Worm (Caenorhabditis elegans) whole organism, L4 larva: ENCODE data around the gene srh-92.

Experiments
- D1046.2 ChIP-seq: fragments of 200-800 bp; sonication (Bioruptor generic); IDR thresholded peaks from 2 replicates; pipeline ENCODE4 v1.3.6; 2022; ENCODE audit warnings: missing genetic modification characterization, missing compliant biosample characterization
- F37D6.2 ChIP-seq: sonication (generic microtip); optimal IDR thresholded peaks from 2 replicates; lab custom pipeline; 2016; ENCODE audit warnings: mild to moderate bottlenecking, missing genetic modification characterization, missing compliant biosample characterization
- R02D3.7 ChIP-seq: fragments of 150-350 bp; sonication (generic microtip); optimal IDR thresholded peaks from 3 replicates; lab custom pipeline; 2014; ENCODE audit warnings: missing biosample characterization, missing genetic modification characterization
- T20F7.1 ChIP-seq: fragments of 200-800 bp; sonication (Bioruptor generic); optimal IDR thresholded peaks from 2 replicates; lab custom pipeline; 2018; ENCODE audit warnings: mild to moderate bottlenecking, missing genetic modification characterization, missing compliant biosample characterization
- T26A8.4 ChIP-seq: fragments of 200-800 bp; sonication (Bioruptor generic); IDR thresholded peaks from 2 replicates; pipeline ENCODE4 v1.3.6; 2022; ENCODE audit warnings: missing genetic modification characterization, missing compliant biosample characterization
- Y48G9A.11 ChIP-seq: fragments of 200-800 bp; sonication (Bioruptor generic); IDR thresholded peaks from 2 replicates; pipeline ENCODE4 v1.3.6; 2022; ENCODE audit warnings: missing genetic modification reagents, missing genetic modification characterization, missing compliant biosample characterization
- ZK546.5 ChIP-seq, 2 experiments: sonication (generic microtip); optimal IDR thresholded peaks; 2 replicates each; lab custom pipeline; 2017; ENCODE audit warnings: missing biosample characterization in 2 of 2, missing genetic modification characterization in 2 of 2
- aha-1 ChIP-seq: fragments of 150-350 bp; peaks from one replicate; lab custom pipeline; 2014; ENCODE audit warnings: missing biosample characterization, missing genetic modification characterization
- aly-2 ChIP-seq: sonication (generic microtip); optimal IDR thresholded peaks from 2 replicates; lab custom pipeline; 2018; ENCODE audit warnings: missing biosample characterization, missing genetic modification characterization
- ama-1 ChIP-seq: fragments of 150-350 bp; optimal IDR thresholded peaks from 2 replicates; lab custom pipeline; 2014; ENCODE audit warnings: inconsistent platforms, mixed read lengths
- attf-4 ChIP-seq: sonication (generic microtip); optimal IDR thresholded peaks from 3 replicates; lab custom pipeline; 2017; ENCODE audit warnings: missing biosample characterization, missing genetic modification characterization
- ceh-32 ChIP-seq: sonication (generic microtip); optimal IDR thresholded peaks from 2 replicates; lab custom pipeline; 2016; ENCODE audit warnings: mild to moderate bottlenecking, missing genetic modification characterization, missing compliant biosample characterization; ENCODE audit not compliant: poor library complexity
- cey-2 ChIP-seq: sonication (generic microtip); optimal IDR thresholded peaks from 3 replicates; lab custom pipeline; 2017; ENCODE audit warnings: missing genetic modification characterization, mild to moderate bottlenecking, missing compliant biosample characterization, antibody characterized with exemption, borderline replicate concordance; ENCODE audit not compliant: insufficient read depth
- daf-19 ChIP-seq: fragments of 200-800 bp; sonication (Bioruptor generic); conservative IDR thresholded peaks from 2 replicates; pipeline ENCODE4 v1.3.6; 2022; ENCODE audit warnings: missing genetic modification characterization, missing compliant biosample characterization
- daf-8 ChIP-seq: fragments of 200-800 bp; sonication (Bioruptor generic); IDR thresholded peaks from 2 replicates; pipeline ENCODE4 v1.3.6; 2022; ENCODE audit warnings: missing genetic modification characterization, missing compliant biosample characterization
- dmd-8 ChIP-seq: fragments of 200-800 bp; sonication (Bioruptor generic); IDR thresholded peaks from 2 replicates; pipeline ENCODE4 v1.3.6; 2022; ENCODE audit warnings: missing genetic modification characterization, missing compliant biosample characterization
- dpl-1 ChIP-seq: fragments of 150-350 bp; optimal IDR thresholded peaks from 2 replicates; lab custom pipeline; 2014; ENCODE audit warnings: missing biosample characterization, missing genetic modification reagents, missing genetic modification characterization
- duxl-1 ChIP-seq: sonication (generic microtip); optimal IDR thresholded peaks from 2 replicates; lab custom pipeline; 2016; ENCODE audit warnings: mild to moderate bottlenecking, missing genetic modification characterization, moderate library complexity, missing compliant biosample characterization; ENCODE audit not compliant: poor library complexity
- fos-1 ChIP-seq: fragments of 150-350 bp; optimal IDR thresholded peaks from 2 replicates; lab custom pipeline; 2014; ENCODE audit warnings: missing biosample characterization, missing genetic modification characterization
- gei-8 ChIP-seq: fragments of 200-800 bp; sonication (Bioruptor generic); optimal IDR thresholded peaks from 2 replicates; lab custom pipeline; 2018; ENCODE audit warnings: mild to moderate bottlenecking, missing genetic modification characterization, missing compliant biosample characterization
- hif-1 ChIP-seq, 2 experiments: sonication (generic microtip); optimal IDR thresholded peaks; 2 replicates each; lab custom pipeline; 2016 to 2017; ENCODE audit warnings: missing compliant biosample characterization in 2 of 2, missing genetic modification characterization in 2 of 2, missing genetic modification reagents in 2 of 2, missing genotype in 2 of 2, mild to moderate bottlenecking in 1 of 2
- lin-38 ChIP-seq: fragments of 200-800 bp; sonication (Bioruptor generic); IDR thresholded peaks from 2 replicates; pipeline ENCODE4 v1.3.6; 2022; ENCODE audit warnings: missing genetic modification reagents, missing genetic modification characterization, missing compliant biosample characterization
- lir-3 ChIP-seq: sonication (generic microtip); optimal IDR thresholded peaks from 2 replicates; lab custom pipeline; 2016; ENCODE audit warnings: mild to moderate bottlenecking, missing genetic modification characterization, missing compliant biosample characterization
- lsy-2 ChIP-seq, 2 experiments: fragments of 150-350 bp in 1 of 2; sonication (generic microtip) in 1 of 2; optimal IDR thresholded peaks; 2 replicates each; lab custom pipeline; 2014 to 2017; ENCODE audit warnings: missing biosample characterization in 2 of 2, missing genetic modification characterization in 2 of 2
- mdl-1 ChIP-seq, 2 experiments: fragments of 150-350 bp in 1 of 2; sonication (generic microtip) in 1 of 2; optimal IDR thresholded peaks; 2 replicates each; lab custom pipeline; 2014 to 2017; ENCODE audit warnings: missing biosample characterization in 2 of 2, missing genetic modification characterization in 2 of 2
- mes-2 ChIP-seq: sonication (generic microtip); optimal IDR thresholded peaks from 2 replicates; lab custom pipeline; 2016; ENCODE audit warnings: missing genotype, mild to moderate bottlenecking, missing genetic modification characterization, missing compliant biosample characterization; ENCODE audit not compliant: poor library complexity, severe bottlenecking
- nhr-11 ChIP-seq: fragments of 150-350 bp; optimal IDR thresholded peaks from 2 replicates; lab custom pipeline; 2014; ENCODE audit warnings: missing biosample characterization, missing genetic modification characterization
- nhr-28 ChIP-seq: fragments of 150-350 bp; optimal IDR thresholded peaks from 2 replicates; lab custom pipeline; 2014; ENCODE audit warnings: missing biosample characterization, missing genetic modification characterization
- nhr-42 ChIP-seq: fragments of 200-800 bp; sonication (Bioruptor generic); IDR thresholded peaks from 2 replicates; pipeline ENCODE4 v1.3.6; 2022; ENCODE audit warnings: missing genetic modification characterization, missing compliant biosample characterization
- nhr-6 ChIP-seq: fragments of 150-350 bp; optimal IDR thresholded peaks from 2 replicates; lab custom pipeline; 2014; ENCODE audit warnings: missing biosample characterization, missing genetic modification characterization
- nhr-76 ChIP-seq: fragments of 150-350 bp; optimal IDR thresholded peaks from 2 replicates; lab custom pipeline; 2014; ENCODE audit warnings: missing biosample characterization, missing genetic modification characterization
- nhr-77 ChIP-seq: fragments of 150-350 bp; optimal IDR thresholded peaks from 2 replicates; lab custom pipeline; 2014; ENCODE audit warnings: missing biosample characterization, missing genetic modification characterization
- pha-4 ChIP-seq, 2 experiments: fragments of 150-350 bp in 1 of 2; fragments of 200-800 bp in 1 of 2; sonication (Bioruptor generic) in 1 of 2; IDR thresholded peaks in 1 of 2; optimal IDR thresholded peaks in 1 of 2; 2 replicates each; pipeline versions ENCODE4 v1.3.6 to Lab custom; 2014 to 2022; ENCODE audit warnings: missing genetic modification characterization in 2 of 2, missing genetic modification reagents in 2 of 2, missing biosample characterization in 1 of 2, missing compliant biosample characterization in 1 of 2
- php-3 ChIP-seq: fragments of 200-800 bp; sonication (Bioruptor generic); IDR thresholded peaks from 2 replicates; pipeline ENCODE4 v1.3.6; 2022; ENCODE audit warnings: missing genetic modification reagents, missing genetic modification characterization, missing compliant biosample characterization
- set-16 ChIP-seq: fragments of 200-800 bp; sonication (Bioruptor generic); IDR thresholded peaks from 2 replicates; pipeline ENCODE4 v1.3.6; 2022; ENCODE audit warnings: missing genetic modification reagents, missing genetic modification characterization, missing compliant biosample characterization
- spr-1 ChIP-seq: sonication (generic microtip); optimal IDR thresholded peaks from 2 replicates; lab custom pipeline; 2016; ENCODE audit warnings: mild to moderate bottlenecking, missing genetic modification characterization, missing compliant biosample characterization
- unc-130 ChIP-seq: sonication (generic microtip); optimal IDR thresholded peaks from 2 replicates; lab custom pipeline; 2016; ENCODE audit warnings: missing genetic modification reagents, missing genetic modification characterization, missing compliant biosample characterization
- unc-39 ChIP-seq: sonication (generic microtip); optimal IDR thresholded peaks from 2 replicates; lab custom pipeline; 2017; ENCODE audit warnings: missing biosample characterization, missing genetic modification characterization
- unc-62 ChIP-seq, 3 experiments: fragments of 150-350 bp in 1 of 3; sonication (generic microtip); optimal IDR thresholded peaks in 2 of 3; peaks in 1 of 3; 1 replicate in 1 of 3; 2 replicates in 2 of 3; lab custom pipeline; 2014 to 2017; ENCODE audit warnings: missing biosample characterization in 3 of 3, missing genetic modification characterization in 3 of 3, missing genetic modification reagents in 3 of 3, missing genotype in 1 of 3
- vab-7 ChIP-seq: fragments of 200-800 bp; sonication (Bioruptor generic); IDR thresholded peaks from 2 replicates; pipeline ENCODE4 v1.3.6; 2022; ENCODE audit warnings: missing genetic modification reagents, missing genetic modification characterization, missing compliant biosample characterization
- zag-1 ChIP-seq: fragments of 150-350 bp; optimal IDR thresholded peaks from 2 replicates; lab custom pipeline; 2014; ENCODE audit warnings: missing biosample characterization, missing genetic modification characterization
- ztf-11 ChIP-seq: fragments of 150-350 bp; optimal IDR thresholded peaks from 2 replicates; lab custom pipeline; 2014; ENCODE audit warnings: missing biosample characterization, missing genetic modification characterization

Gene srh-92

DNA sequence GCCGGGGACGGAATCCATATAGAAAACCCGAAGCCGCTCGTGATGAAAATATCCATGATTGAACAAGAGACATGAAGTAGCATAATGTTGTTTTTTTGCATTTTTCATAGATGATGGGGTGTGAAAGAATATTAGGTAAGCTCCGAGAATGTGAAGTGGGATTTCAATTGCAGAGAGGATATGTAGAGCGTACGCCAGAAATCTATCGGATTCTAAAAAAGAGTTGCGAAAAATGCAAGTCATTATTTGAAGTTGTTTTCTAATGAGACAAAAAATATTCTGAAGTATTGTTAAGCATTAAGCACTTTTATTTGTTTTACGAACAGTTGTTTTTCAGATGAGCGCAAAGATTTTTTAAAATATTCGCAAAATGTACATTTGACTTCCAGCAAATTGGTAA lies 36.5 kb downstream of the srh-92 start, which contains the start of gene F18E3.10:
Gene F18E3.10 (minus strand): TSS at position 101 of the 400 bp plus-strand sequence.
- TF ChIP-seq unc-62 (GFP tag; optimal IDR thresholded peaks at IDR 0.05 in 1 of 2; lab: Kevin White, UChicago) = peak in 1 of 2 experiments; percentile 74
- no peak for TF ChIP-seq unc-62 (tag; optimal IDR thresholded peaks at IDR 0.05; lab: Kevin White, UChicago)
- TF ChIP-seq zag-1 (tag; lab: Kevin White, UChicago) = no peak

DNA sequence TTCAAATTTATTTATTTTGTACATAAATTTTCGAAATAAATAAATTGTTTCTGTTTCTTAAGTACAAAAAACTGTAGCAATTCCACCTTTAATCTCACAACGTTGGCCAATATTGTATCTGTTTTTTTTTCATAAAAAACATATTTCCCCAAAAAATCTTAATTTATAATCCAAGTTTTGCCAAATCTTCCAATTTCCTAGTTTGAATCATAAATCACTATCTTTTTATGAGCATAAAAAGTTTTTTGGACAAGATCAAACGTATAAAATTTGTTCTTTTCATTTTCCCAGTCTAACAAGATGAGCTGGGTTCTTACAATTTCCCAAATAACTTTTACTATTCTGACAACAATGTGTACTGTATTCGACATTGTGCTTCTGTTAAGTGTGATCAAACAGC lies 40.6 kb downstream of the srh-92 start, which contains the start of gene srxa-4:
Gene srxa-4 (plus strand): TSS at position 301 of the 400 bp plus-strand sequence.
- no peak for TF ChIP-seq gei-8
- no peak for TF ChIP-seq cey-2
- no peak for TF ChIP-seq unc-39 (tag; lab: Kevin White, UChicago)
- TF ChIP-seq D1046.2 = no peak
- TF ChIP-seq spr-1 (tag; lab: Kevin White, UChicago) = no peak
- TF ChIP-seq daf-8 (GFP tag; lab: Robert Waterston, UW) = no peak
- TF ChIP-seq daf-19 (GFP tag; lab: Robert Waterston, UW) = no peak
- TF ChIP-seq ama-1 (lab: Kevin White, UChicago) = no peak
- no peak for TF ChIP-seq R02D3.7 (tag; lab: Kevin White, UChicago)
- no peak for TF ChIP-seq T26A8.4 (GFP tag; lab: Robert Waterston, UW)
- TF ChIP-seq aly-2 = no peak
- TF ChIP-seq F37D6.2 (tag; lab: Kevin White, UChicago) = no peak
- no peak for TF ChIP-seq nhr-11 (tag; lab: Kevin White, UChicago)
- no peak for TF ChIP-seq set-16
- TF ChIP-seq nhr-77 = no peak
- no peak for TF ChIP-seq php-3
- no peak for TF ChIP-seq Y48G9A.11
- TF ChIP-seq lir-3 (tag; lab: Kevin White, UChicago) = no peak
- TF ChIP-seq fos-1 (tag; lab: Kevin White, UChicago) = no peak

DNA sequence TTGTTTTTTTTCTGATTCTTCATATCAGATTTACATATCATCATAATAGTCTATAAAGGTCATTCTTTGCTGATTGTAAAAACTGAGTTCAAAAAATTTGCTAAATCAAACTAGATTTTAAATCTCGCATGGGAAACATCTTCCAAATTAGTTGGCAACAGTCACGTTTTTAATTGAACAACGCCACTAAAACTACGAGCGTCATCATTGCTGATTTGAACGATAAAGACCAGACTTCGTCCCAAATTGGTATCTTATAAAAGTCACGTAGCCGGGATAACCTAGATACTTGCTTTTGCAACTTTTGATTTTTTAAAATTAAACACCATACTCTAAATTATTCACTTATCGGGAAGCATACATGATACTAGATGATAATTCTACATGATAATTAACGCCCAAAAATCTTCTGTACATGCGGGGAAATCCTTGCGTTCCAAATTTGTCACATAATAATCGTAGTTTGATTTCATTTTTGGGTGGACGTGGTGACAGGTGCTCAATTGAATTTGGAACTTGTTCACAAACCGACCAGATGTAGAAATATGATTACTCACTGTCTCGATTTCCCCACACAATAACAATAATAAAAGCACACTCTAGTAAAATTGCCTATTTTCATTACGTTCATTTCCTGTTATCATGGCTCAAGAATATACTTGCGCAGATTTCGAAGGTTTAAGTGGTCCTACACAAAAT lies 43.6 kb downstream of the srh-92 start, which contains the start of gene srw-67:
Gene srw-67 (plus strand): TSS at position 643 of the 699 bp plus-strand sequence.
- TF ChIP-seq unc-130 (GFP tag; lab: Kevin White, UChicago) (no peak), cey-2 (no peak), F37D6.2 (tag; lab: Kevin White, UChicago) (no peak), nhr-6 (tag; lab: Kevin White, UChicago) (no peak), mes-2 (tag; lab: Kevin White, UChicago) (no peak), spr-1 (tag; lab: Kevin White, UChicago) (no peak), unc-62 (GFP tag; optimal IDR thresholded peaks at IDR 0.05 in 1 of 2; lab: Kevin White, UChicago) (peak in 1 of 2 experiments; percentile 90), unc-62 (tag; optimal IDR thresholded peaks at IDR 0.05; lab: Kevin White, UChicago) (no peak), php-3 (no peak), lsy-2 (tag; optimal IDR thresholded peaks at IDR 0.05; lab: Kevin White, UChicago) (no peak), nhr-76 (tag; lab: Kevin White, UChicago) (no peak), ceh-32 (tag; lab: Kevin White, UChicago) (no peak), T20F7.1 (GFP tag; lab: Kevin White, UChicago) (no peak), duxl-1 (tag; lab: Kevin White, UChicago) (peak; percentile 17), dmd-8 (no peak), daf-19 (GFP tag; lab: Robert Waterston, UW) (no peak), ZK546.5 (tag; optimal IDR thresholded peaks at IDR 0.05; lab: Kevin White, UChicago) (no peak), R02D3.7 (tag; lab: Kevin White, UChicago) (no peak), attf-4 (tag; lab: Kevin White, UChicago) (no peak), nhr-11 (tag; lab: Kevin White, UChicago) (no peak), hif-1 (tag; optimal IDR thresholded peaks at IDR 0.05; lab: Kevin White, UChicago) (peak in 1 of 2 experiments; percentile 70), dpl-1 (GFP tag; lab: Kevin White, UChicago) (no peak), pha-4 (GFP tag; IDR thresholded peaks at IDR 0.05; lab: Robert Waterston, UW) (no peak), pha-4 (tag; optimal IDR thresholded peaks at IDR 0.05; lab: Kevin White, UChicago) (no peak), vab-7 (GFP tag; lab: Robert Waterston, UW) (no peak), nhr-42 (GFP tag; lab: Robert Waterston, UW) (no peak), aha-1 (tag; lab: Kevin White, UChicago) (peak; percentile 97), nhr-28 (tag; lab: Kevin White, UChicago) (no peak), fos-1 (tag; lab: Kevin White, UChicago) (no peak), lin-38 (GFP tag; lab: Robert Waterston, UW) (no peak), mdl-1 (tag; optimal IDR thresholded peaks at IDR 0.05; lab: Kevin White, UChicago) (no peak), ztf-11 (tag; lab: Kevin White, UChicago) (no peak), daf-8 (GFP tag; lab: Robert Waterston, UW) (no peak)
